ENCODE assay signal across 2 fruit fly cellular contexts in genomic region chr3R:6918270-6918669, dm6.
TF ChIP-seq lines count a peak whose summit lies in the region.

No protein-coding gene starts in this region.

- no peak for TF ChIP-seq CTCF in whole organism, embryonic (GFP tag; optimal IDR thresholded peaks at IDR 0.05; lab: Kevin White, UChicago)

TF ChIP-seq in whole organism, embryonic, 481 proteins besides CTCF, POLR2A, EP300 and RAD21 (continues in another document):
- peak; percentile 9 for TF ChIP-seq cwo (GFP tag; optimal IDR thresholded peaks at IDR 0.05; lab: Kevin White, UChicago)
- no peak for TF ChIP-seq ftz-f1 (GFP tag; optimal IDR thresholded peaks at IDR 0.05; lab: Kevin White, UChicago)
- TF ChIP-seq crc (GFP tag; optimal IDR thresholded peaks at IDR 0.05; lab: Kevin White, UChicago) = no peak
- no peak for TF ChIP-seq slp2 (GFP tag; optimal IDR thresholded peaks at IDR 0.05; lab: Kevin White, UChicago)
- no peak for TF ChIP-seq fd96Cb (tag; optimal IDR thresholded peaks at IDR 0.05; lab: Kevin White, UChicago)
- no peak for TF ChIP-seq Gug (GFP tag; IDR thresholded peaks at IDR 0.05; lab: Robert Waterston, UW)
- TF ChIP-seq CG15269 (tag; optimal IDR thresholded peaks at IDR 0.05; lab: Kevin White, UChicago) = no peak
- TF ChIP-seq CG2889 (GFP tag; IDR thresholded peaks at IDR 0.05; lab: Robert Waterston, UW) = no peak
- no peak for TF ChIP-seq CG1024 (GFP tag; IDR thresholded peaks at IDR 0.05; lab: Robert Waterston, UW)
- TF ChIP-seq CG9876 (GFP tag; optimal IDR thresholded peaks at IDR 0.05; lab: Kevin White, UChicago) = no peak
- TF ChIP-seq lbe (GFP tag; optimal IDR thresholded peaks at IDR 0.05; lab: Kevin White, UChicago) = no peak
- TF ChIP-seq esg (GFP tag; conservative IDR thresholded peaks at IDR 0.05; lab: Robert Waterston, UW) = no peak
- peak; percentile 40 for TF ChIP-seq sens (GFP tag; lab: Kevin White, UChicago)
- no peak for TF ChIP-seq slbo (GFP tag; IDR thresholded peaks at IDR 0.05; lab: Robert Waterston, UW)
- TF ChIP-seq trem (tag; optimal IDR thresholded peaks at IDR 0.05; lab: Kevin White, UChicago) = no peak
- no peak for TF ChIP-seq CG30020 (tag; optimal IDR thresholded peaks at IDR 0.05; lab: Kevin White, UChicago)
- TF ChIP-seq so (GFP tag; IDR thresholded peaks at IDR 0.05; lab: Robert Waterston, UW) = no peak
- TF ChIP-seq CG4820 (GFP tag; optimal IDR thresholded peaks at IDR 0.05; lab: Kevin White, UChicago) = no peak
- TF ChIP-seq CG11456 (GFP tag; IDR thresholded peaks at IDR 0.05; lab: Robert Waterston, UW) = no peak
- no peak for TF ChIP-seq stwl (tag; optimal IDR thresholded peaks at IDR 0.05; lab: Kevin White, UChicago)
- no peak for TF ChIP-seq D19B (GFP tag; optimal IDR thresholded peaks at IDR 0.05; lab: Kevin White, UChicago)
- TF ChIP-seq pfk (GFP tag; optimal IDR thresholded peaks at IDR 0.05; lab: Kevin White, UChicago) = no peak
- peak; percentile 56 for TF ChIP-seq sd (tag; optimal IDR thresholded peaks at IDR 0.05; lab: Kevin White, UChicago)
- no peak for TF ChIP-seq Nf-YC (tag; optimal IDR thresholded peaks at IDR 0.05; lab: Kevin White, UChicago)
- no peak for TF ChIP-seq CG10147 (GFP tag; optimal IDR thresholded peaks at IDR 0.05; lab: Kevin White, UChicago)
- TF ChIP-seq vnd (GFP tag; IDR thresholded peaks at IDR 0.05; lab: Robert Waterston, UW; ENCODE audit: partially characterized antibody) = 0 out of 3 replicates have a peak, but pooled peaks have one; percentile 13
- TF ChIP-seq tap (tag; optimal IDR thresholded peaks at IDR 0.05; lab: Kevin White, UChicago) = no peak
- TF ChIP-seq br (optimal IDR thresholded peaks at IDR 0.05; lab: Kevin White, UChicago) = no peak
- TF ChIP-seq Drgx (GFP tag; IDR thresholded peaks at IDR 0.05; lab: Robert Waterston, UW) = no peak
- TF ChIP-seq ci (GFP tag; IDR thresholded peaks at IDR 0.05; lab: Robert Waterston, UW) = no peak
- no peak for TF ChIP-seq Hr51 (GFP tag; optimal IDR thresholded peaks at IDR 0.05; lab: Kevin White, UChicago)
- TF ChIP-seq Ets65A (GFP tag; lab: Kevin White, UChicago) = peak; percentile 23
- no peak for TF ChIP-seq gem (tag; optimal IDR thresholded peaks at IDR 0.05; lab: Kevin White, UChicago)
- TF ChIP-seq Abd-B (GFP tag; optimal IDR thresholded peaks at IDR 0.05; lab: Kevin White, UChicago) = no peak
- TF ChIP-seq en (GFP tag; optimal IDR thresholded peaks at IDR 0.05; lab: Kevin White, UChicago) = no peak
- TF ChIP-seq sr (GFP tag; IDR thresholded peaks at IDR 0.05; lab: Robert Waterston, UW) = peak; percentile 34; the same call in 1 of the 3 replicates
- no peak for TF ChIP-seq CG11560 (tag; IDR thresholded peaks at IDR 0.05; lab: Robert Waterston, UW)
- TF ChIP-seq Fer1 (GFP tag; optimal IDR thresholded peaks at IDR 0.05; lab: Kevin White, UChicago) = no peak
- no peak for TF ChIP-seq CG12219 (GFP tag; optimal IDR thresholded peaks at IDR 0.05; lab: Kevin White, UChicago)
- no peak for TF ChIP-seq hbn (GFP tag; IDR thresholded peaks at IDR 0.05; lab: Robert Waterston, UW; ENCODE audit: partially characterized antibody)
- 0 out of 3 replicates have a peak, but pooled peaks have one; percentile 16 for TF ChIP-seq ase (GFP tag; IDR thresholded peaks at IDR 0.05; lab: Robert Waterston, UW)
- no peak for TF ChIP-seq luna (GFP tag; optimal IDR thresholded peaks at IDR 0.05; lab: Kevin White, UChicago)
- 0 out of 2 replicates have a peak, but pooled peaks have one; percentile 4 for TF ChIP-seq CkIIα-i1 (GFP tag; IDR thresholded peaks at IDR 0.05; lab: Robert Waterston, UW)
- peak; percentile 18; the same call in 1 of the 2 replicates for TF ChIP-seq CG4404 (GFP tag; IDR thresholded peaks at IDR 0.05; lab: Robert Waterston, UW)
- TF ChIP-seq E2f2 (GFP tag; IDR thresholded peaks at IDR 0.05; lab: Robert Waterston, UW) = no peak
- TF ChIP-seq CG2678 (tag; optimal IDR thresholded peaks at IDR 0.05; lab: Kevin White, UChicago) = no peak
- no peak for TF ChIP-seq slou (GFP tag; optimal IDR thresholded peaks at IDR 0.05; lab: Kevin White, UChicago)
- TF ChIP-seq CG6689 (GFP tag; IDR thresholded peaks at IDR 0.05; lab: Robert Waterston, UW) = no peak

TF ChIP-seq in whole organism, prepupa, 60 proteins besides CTCF, POLR2A, EP300 and RAD21:
- TF ChIP-seq Eip93F (GFP tag; optimal IDR thresholded peaks at IDR 0.05; lab: Kevin White, UChicago) (no peak), svp (GFP tag; lab: Kevin White, UChicago) (peak; percentile 63)

Comparison
In these comparisons a context has a peak if more than half of its experiments do, and no peak if none do; other contexts are left out.
1. Of the 7 proteins assayed by ChIP-seq in both whole organism, embryonic and whole organism, prepupa: peak only in whole organism, embryonic: CG16779; only in whole organism, prepupa: none; in both: none; in neither: 6.